Fruit fly (Drosophila melanogaster) ovary, adult (tissue): ENCODE measurements around the gene CG34138.

Experiments used
- CG17801 ChIP-seq: fragments of 200-800 bp; optimal IDR thresholded peaks from 2 replicates; lab custom pipeline; 2019; ENCODE audit warnings: missing biosample characterization, mild to moderate bottlenecking, missing genetic modification characterization, moderate library complexity; ENCODE audit not compliant: partially characterized antibody

The CG34138 gene

dm6 chr3R:19664713-19665112 lies 30.0 kb downstream of the CG34138 start, which contains the start of gene CG7432:
Gene CG7432, plus strand, starts transcription at chr3R:19665007.
- TF ChIP-seq CG17801 (GFP tag; lab: Kevin White, UChicago) = no peak

- TF ChIP-seq CG17801 (GFP tag; lab: Kevin White, UChicago) = peak; percentile 19
Observed at dm6 chr3R:19671223-19671991, 36.7 kb downstream of the CG34138 start, which contains the start of gene Naam. Gene Naam, plus strand, starts transcription at chr3R:19671450.

- no peak for TF ChIP-seq CG17801 (GFP tag; lab: Kevin White, UChicago)
Observed at dm6 chr3R:19672136-19672535, 37.4 kb downstream of the CG34138 start.

dm6 chr3R:19672905-19673304 lies 38.2 kb downstream of the CG34138 start:
- no peak for TF ChIP-seq CG17801 (GFP tag; lab: Kevin White, UChicago)

- no peak for TF ChIP-seq CG17801 (GFP tag; lab: Kevin White, UChicago)
Observed at dm6 chr3R:19679832-19680231, 45.1 kb downstream of the CG34138 start.

- TF ChIP-seq CG17801 (GFP tag; lab: Kevin White, UChicago) = no peak
Observed at dm6 chr3R:19682424-19682823, 47.7 kb downstream of the CG34138 start.
